Worm (Caenorhabditis elegans) whole organism, L3 larva: Measurements from ENCODE around the gene prx-14.

Experiments
- aly-2 ChIP-seq: fragments of 150-350 bp; optimal IDR thresholded peaks from 2 replicates; lab custom pipeline; 2014; ENCODE audit warnings: missing biosample characterization, missing genetic modification characterization
- ceh-82 ChIP-seq: fragments of 150-350 bp; optimal IDR thresholded peaks from 2 replicates; lab custom pipeline; 2014; ENCODE audit warnings: missing biosample characterization, missing genetic modification characterization
- nhr-237 ChIP-seq: fragments of 150-350 bp; optimal IDR thresholded peaks from 2 replicates; lab custom pipeline; 2014; ENCODE audit warnings: missing biosample characterization, missing genetic modification characterization
- pha-4 ChIP-seq: fragments of 150-350 bp; optimal IDR thresholded peaks from 2 replicates; lab custom pipeline; 2014; ENCODE audit warnings: missing biosample characterization, missing genetic modification reagents, missing genetic modification characterization
- skn-1 ChIP-seq: fragments of 150-350 bp; optimal IDR thresholded peaks from 2 replicates; lab custom pipeline; 2014; ENCODE audit warnings: missing biosample characterization, missing genetic modification characterization
- unc-39 ChIP-seq: sonication (generic microtip); optimal IDR thresholded peaks from 4 replicates; lab custom pipeline; 2017; ENCODE audit warnings: missing biosample characterization, missing genetic modification characterization

DNA sequence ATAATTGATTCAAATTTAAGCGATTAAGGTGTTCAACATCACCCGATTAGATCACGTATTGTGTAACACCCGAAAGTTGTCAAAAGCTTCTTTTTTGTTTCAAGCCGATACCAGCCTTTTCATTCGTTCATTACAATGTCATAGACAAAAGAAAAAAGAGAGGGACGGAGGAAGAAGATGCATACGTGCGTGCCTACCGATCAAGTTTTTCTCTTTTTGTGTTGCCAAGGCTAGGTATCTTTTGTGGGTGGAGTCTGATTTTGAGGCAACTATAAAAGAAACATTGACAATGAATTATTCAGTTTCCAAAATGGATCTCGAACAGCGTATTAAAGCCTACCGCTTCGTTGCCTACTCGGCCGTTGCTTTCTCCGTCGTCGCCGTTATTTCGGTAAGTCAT, 42.3 kb downstream of the prx-14 start, which contains the start of gene col-125:
- no peak for TF ChIP-seq pha-4 (tag; lab: Kevin White, UChicago)
- no peak for TF ChIP-seq ceh-82
- no peak for TF ChIP-seq skn-1
- no peak for TF ChIP-seq unc-39
- no peak for TF ChIP-seq nhr-237 (tag; lab: Kevin White, UChicago)
- no peak for TF ChIP-seq aly-2 (tag; lab: Kevin White, UChicago)
